Worm (Caenorhabditis elegans) whole organism, L3 larva: ENCODE measurements around the gene egl-46.

ENCODE experiments used
- R02D3.7 ChIP-seq: fragments of 150-350 bp; optimal IDR thresholded peaks from 2 replicates; lab custom pipeline; 2014; ENCODE audit warnings: missing biosample characterization, missing genetic modification characterization
- ZK546.5 ChIP-seq: sonication (generic microtip); optimal IDR thresholded peaks from 2 replicates; lab custom pipeline; 2017; ENCODE audit warnings: missing biosample characterization, missing genetic modification characterization
- aly-2 ChIP-seq: fragments of 150-350 bp; optimal IDR thresholded peaks from 2 replicates; lab custom pipeline; 2014; ENCODE audit warnings: missing biosample characterization, missing genetic modification characterization
- ama-1 ChIP-seq: fragments of 150-350 bp; optimal IDR thresholded peaks from 2 replicates; lab custom pipeline; 2018
- ceh-16 ChIP-seq: sonication (generic microtip); optimal IDR thresholded peaks from 2 replicates; lab custom pipeline; 2017; ENCODE audit warnings: missing biosample characterization, missing genetic modification characterization
- ceh-82 ChIP-seq: fragments of 150-350 bp; optimal IDR thresholded peaks from 2 replicates; lab custom pipeline; 2014; ENCODE audit warnings: missing biosample characterization, missing genetic modification characterization
- daf-12 ChIP-seq: fragments of 150-350 bp; optimal IDR thresholded peaks from 2 replicates; lab custom pipeline; 2014; ENCODE audit warnings: missing biosample characterization, missing genetic modification reagents, missing genetic modification characterization
- egl-27 ChIP-seq: sonication (generic microtip); optimal IDR thresholded peaks from 4 replicates; lab custom pipeline; 2017; ENCODE audit warnings: missing biosample characterization, missing genetic modification reagents, missing genetic modification characterization
- egl-5 ChIP-seq: fragments of 150-350 bp; optimal IDR thresholded peaks from 2 replicates; lab custom pipeline; 2017; ENCODE audit warnings: missing biosample characterization, missing genetic modification reagents, missing genetic modification characterization, inconsistent platforms
- elt-1 ChIP-seq: fragments of 150-350 bp; optimal IDR thresholded peaks from 2 replicates; lab custom pipeline; 2014; ENCODE audit warnings: missing biosample characterization, missing genetic modification characterization
- elt-3 ChIP-seq, 3 experiments: fragments of 150-350 bp in 1 of 3; sonication (generic microtip) in 2 of 3; optimal IDR thresholded peaks; 2 replicates in 2 of 3; 4 replicates in 1 of 3; lab custom pipeline; 2014 to 2017; ENCODE audit warnings: missing biosample characterization in 3 of 3, missing genetic modification characterization in 3 of 3
- eor-1 ChIP-seq, 2 experiments: fragments of 150-350 bp; optimal IDR thresholded peaks; 2 replicates each; lab custom pipeline; 2014 to 2018; ENCODE audit warnings: missing biosample characterization in 2 of 2, missing genetic modification characterization in 2 of 2
- fkh-10 ChIP-seq: sonication (generic microtip); optimal IDR thresholded peaks from 2 replicates; lab custom pipeline; 2017; ENCODE audit warnings: missing biosample characterization, missing genetic modification reagents, missing genetic modification characterization
- fos-1 ChIP-seq: fragments of 150-350 bp; optimal IDR thresholded peaks from 2 replicates; lab custom pipeline; 2014; ENCODE audit warnings: missing biosample characterization, missing genetic modification characterization
- jun-1 ChIP-seq: fragments of 150-350 bp; optimal IDR thresholded peaks from 2 replicates; lab custom pipeline; 2014; ENCODE audit warnings: missing biosample characterization, missing genetic modification reagents, missing genetic modification characterization
- lin-15B ChIP-seq: fragments of 150-350 bp; optimal IDR thresholded peaks from 2 replicates; lab custom pipeline; 2014; ENCODE audit warnings: missing biosample characterization, missing genetic modification characterization
- lin-39 ChIP-seq: fragments of 150-350 bp; optimal IDR thresholded peaks from 2 replicates; lab custom pipeline; 2018; ENCODE audit warnings: missing biosample characterization, missing genetic modification reagents, missing genetic modification characterization
- lsy-12 ChIP-seq: sonication (generic microtip); optimal IDR thresholded peaks from 2 replicates; lab custom pipeline; 2016; ENCODE audit warnings: mild to moderate bottlenecking, missing genetic modification characterization, missing compliant biosample characterization
- mdl-1 ChIP-seq: fragments of 150-350 bp; optimal IDR thresholded peaks from 2 replicates; lab custom pipeline; 2014; ENCODE audit warnings: missing biosample characterization, missing genetic modification characterization
- nfya-1 ChIP-seq: sonication (generic microtip); optimal IDR thresholded peaks from 2 replicates; lab custom pipeline; 2017; ENCODE audit warnings: missing genetic modification characterization, mild to moderate bottlenecking, missing compliant biosample characterization, antibody characterized with exemption, moderate library complexity; ENCODE audit not compliant: insufficient read depth
- nhr-11 ChIP-seq: fragments of 150-350 bp; optimal IDR thresholded peaks from 2 replicates; lab custom pipeline; 2014; ENCODE audit warnings: missing biosample characterization, missing genetic modification characterization
- nhr-12 ChIP-seq: fragments of 150-350 bp; optimal IDR thresholded peaks from 2 replicates; lab custom pipeline; 2014; ENCODE audit warnings: missing biosample characterization, missing genetic modification characterization
- nhr-23 ChIP-seq: fragments of 150-350 bp; optimal IDR thresholded peaks from 2 replicates; lab custom pipeline; 2014; ENCODE audit warnings: missing biosample characterization, missing genetic modification reagents, missing genetic modification characterization
- nhr-237 ChIP-seq: fragments of 150-350 bp; optimal IDR thresholded peaks from 2 replicates; lab custom pipeline; 2014; ENCODE audit warnings: missing biosample characterization, missing genetic modification characterization
- nhr-28 ChIP-seq: fragments of 150-350 bp; optimal IDR thresholded peaks from 2 replicates; lab custom pipeline; 2014; ENCODE audit warnings: missing biosample characterization, missing genetic modification characterization
- nhr-77 ChIP-seq: fragments of 150-350 bp; optimal IDR thresholded peaks from 2 replicates; lab custom pipeline; 2014; ENCODE audit warnings: missing biosample characterization, missing genetic modification characterization
- pha-4 ChIP-seq: fragments of 150-350 bp; optimal IDR thresholded peaks from 2 replicates; lab custom pipeline; 2014; ENCODE audit warnings: missing biosample characterization, missing genetic modification reagents, missing genetic modification characterization
- pqm-1 ChIP-seq: fragments of 150-350 bp; optimal IDR thresholded peaks from 2 replicates; lab custom pipeline; 2017; ENCODE audit warnings: missing biosample characterization, missing genetic modification characterization, inconsistent platforms
- sea-2 ChIP-seq: fragments of 150-350 bp; sonication (generic microtip); optimal IDR thresholded peaks from 4 replicates; lab custom pipeline; 2014; ENCODE audit warnings: missing biosample characterization, missing genetic modification reagents, missing genetic modification characterization
- skn-1 ChIP-seq: fragments of 150-350 bp; optimal IDR thresholded peaks from 2 replicates; lab custom pipeline; 2014; ENCODE audit warnings: missing biosample characterization, missing genetic modification characterization
- snpc-4 ChIP-seq: fragments of 150-350 bp; optimal IDR thresholded peaks from 2 replicates; lab custom pipeline; 2014; ENCODE audit warnings: missing biosample characterization, missing genetic modification characterization
- tbx-2 ChIP-seq: sonication (generic microtip); optimal IDR thresholded peaks from 2 replicates; lab custom pipeline; 2016; ENCODE audit warnings: mild to moderate bottlenecking, missing genetic modification characterization, missing compliant biosample characterization
- unc-39 ChIP-seq: sonication (generic microtip); optimal IDR thresholded peaks from 4 replicates; lab custom pipeline; 2017; ENCODE audit warnings: missing biosample characterization, missing genetic modification characterization
- unc-62 ChIP-seq: fragments of 150-350 bp; sonication (generic microtip); optimal IDR thresholded peaks from 4 replicates; lab custom pipeline; 2014; ENCODE audit warnings: missing biosample characterization, missing genetic modification reagents, missing genetic modification characterization
- zag-1 ChIP-seq: fragments of 150-350 bp; optimal IDR thresholded peaks from 2 replicates; lab custom pipeline; 2014; ENCODE audit warnings: missing biosample characterization, missing genetic modification characterization
- ztf-11 ChIP-seq: fragments of 150-350 bp; optimal IDR thresholded peaks from 2 replicates; lab custom pipeline; 2014; ENCODE audit warnings: missing biosample characterization, missing genetic modification characterization

egl-46 gene

DNA sequence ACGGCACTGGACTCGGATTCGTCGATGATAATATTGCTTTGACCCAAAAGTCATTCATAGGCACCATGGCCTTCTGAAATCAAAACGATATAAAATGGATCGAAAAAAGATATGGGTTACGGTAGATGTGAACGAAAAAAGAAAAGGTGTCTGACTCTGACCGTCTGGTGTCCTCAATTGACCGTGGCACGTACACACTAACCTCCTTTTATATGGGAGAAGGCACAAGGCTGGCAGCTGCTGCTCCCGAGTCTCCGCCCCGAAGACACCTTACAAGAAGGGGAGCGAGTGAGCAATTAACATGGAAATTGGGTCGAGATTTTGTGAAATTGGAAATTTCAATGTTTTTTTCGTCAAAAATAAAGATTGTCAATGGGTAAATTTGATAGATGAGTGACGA is at the start of gene egl-46:
Gene egl-46 (minus strand): TSS at position 73 of the 400 bp plus-strand sequence.
- TF ChIP-seq nhr-23 (tag; lab: Kevin White, UChicago) (no peak), elt-3 (tag; optimal IDR thresholded peaks at IDR 0.05; lab: Kevin White, UChicago) (no peak), ceh-82 (no peak), elt-1 (tag; lab: Kevin White, UChicago) (no peak), jun-1 (tag; lab: Kevin White, UChicago) (no peak), fos-1 (tag; lab: Kevin White, UChicago) (no peak), unc-62 (GFP tag; lab: Kevin White, UChicago) (no peak), ceh-16 (tag; lab: Kevin White, UChicago) (no peak), lin-15B (tag; lab: Kevin White, UChicago) (no peak), skn-1 (tag; lab: Kevin White, UChicago) (no peak), lin-39 (tag; lab: Kevin White, UChicago) (no peak), pqm-1 (no peak), snpc-4 (no peak), nhr-237 (tag; lab: Kevin White, UChicago) (no peak), pha-4 (tag; lab: Kevin White, UChicago) (no peak)
- TF ChIP-seq, all 47 proteins: peak for 0

DNA sequence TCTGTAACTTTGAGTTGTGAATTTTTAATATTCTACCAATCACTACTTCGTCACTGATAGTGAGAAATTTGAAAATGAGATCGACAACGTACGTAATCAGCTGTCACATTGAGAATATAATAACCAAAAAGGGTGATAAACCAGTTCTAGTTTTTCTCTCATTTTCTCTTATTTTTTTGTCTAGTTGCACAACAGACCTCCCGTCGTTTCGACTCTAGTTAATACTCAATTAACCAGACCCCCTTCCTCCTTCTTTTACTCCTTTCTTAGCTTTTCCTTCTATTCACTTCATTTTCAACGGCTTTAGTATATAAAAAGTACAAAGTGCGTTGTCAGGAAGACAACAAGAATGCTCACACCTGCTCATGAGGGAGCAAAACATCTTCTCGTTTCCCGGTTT is 45.8 kb upstream of the egl-46 start, which contains the start of gene ZC487.1:
Gene ZC487.1 (plus strand): TSS at position 301 of the 400 bp plus-strand sequence.
- no peak for TF ChIP-seq mdl-1
- TF ChIP-seq sea-2 (GFP tag; lab: Kevin White, UChicago): no peak
- TF ChIP-seq ceh-16 (tag; lab: Kevin White, UChicago): no peak
- no peak for TF ChIP-seq unc-39 (tag; lab: Kevin White, UChicago)
- TF ChIP-seq fkh-10 (GFP tag; lab: Kevin White, UChicago): no peak
- no peak for TF ChIP-seq lin-15B (tag; lab: Kevin White, UChicago)
- TF ChIP-seq pqm-1: no peak
- TF ChIP-seq nhr-237 (tag; lab: Kevin White, UChicago): no peak
- TF ChIP-seq nhr-77 (tag; lab: Kevin White, UChicago): no peak
- no peak for TF ChIP-seq nhr-28 (tag; lab: Kevin White, UChicago)
- TF ChIP-seq eor-1 (tag; optimal IDR thresholded peaks at IDR 0.05; lab: Kevin White, UChicago): no peak
- no peak for TF ChIP-seq R02D3.7 (tag; lab: Kevin White, UChicago)
- no peak for TF ChIP-seq unc-62 (GFP tag; lab: Kevin White, UChicago)
- TF ChIP-seq egl-27 (tag; lab: Kevin White, UChicago): no peak
- TF ChIP-seq elt-3 (tag; optimal IDR thresholded peaks at IDR 0.05; lab: Kevin White, UChicago): no peak

DNA sequence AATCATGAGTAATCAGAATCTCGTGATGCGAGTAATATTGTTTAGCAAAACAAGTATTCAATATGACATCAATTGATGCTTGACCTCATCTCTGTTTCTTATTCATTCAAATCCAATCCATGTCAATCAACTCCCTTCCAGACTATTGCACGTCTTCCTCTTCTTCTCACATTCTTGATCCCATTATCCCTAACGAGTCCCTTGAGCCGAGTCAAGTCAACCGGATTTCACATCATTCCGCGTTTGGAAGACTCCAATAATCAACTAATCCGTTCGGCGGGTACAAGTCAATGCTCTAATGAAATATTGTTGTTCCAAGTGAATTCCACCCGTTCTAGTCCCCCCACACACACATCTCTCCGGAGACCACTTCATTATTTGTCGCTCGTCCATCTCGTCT is 44.9 kb upstream of the egl-46 start:
- TF ChIP-seq sea-2 (GFP tag; lab: Kevin White, UChicago) (no peak), egl-27 (tag; lab: Kevin White, UChicago) (no peak), lsy-12 (tag; lab: Kevin White, UChicago) (no peak), eor-1 (tag; optimal IDR thresholded peaks at IDR 0.05; lab: Kevin White, UChicago) (no peak), fkh-10 (GFP tag; lab: Kevin White, UChicago) (no peak), fos-1 (tag; lab: Kevin White, UChicago) (no peak), unc-62 (GFP tag; lab: Kevin White, UChicago) (no peak)

DNA sequence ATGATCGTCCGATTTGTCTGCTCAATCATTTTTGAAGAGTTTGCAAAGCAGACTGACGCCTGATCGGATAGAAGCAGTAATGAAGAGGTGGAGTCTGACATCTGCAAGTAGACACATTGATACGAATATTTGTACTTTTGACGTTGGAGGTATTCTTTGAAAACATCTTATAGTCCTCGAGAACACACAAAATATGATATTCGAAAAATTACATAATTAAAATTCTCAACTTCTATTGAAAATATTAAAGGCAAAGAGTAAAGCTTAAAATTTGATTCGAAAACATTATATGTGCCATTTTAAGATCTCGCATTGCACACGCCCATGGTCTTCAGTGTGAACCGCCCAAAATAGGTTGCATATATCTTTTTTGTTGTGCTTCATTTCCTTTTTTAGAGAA is 41.0 kb upstream of the egl-46 start, which contains the start of gene ZC487.2:
Gene ZC487.2 (minus strand): TSS at position 101 of the 400 bp plus-strand sequence.
- TF ChIP-seq ceh-16 (tag; lab: Kevin White, UChicago) (no peak), jun-1 (tag; lab: Kevin White, UChicago) (no peak), nfya-1 (tag; lab: Kevin White, UChicago) (no peak), ztf-11 (no peak), elt-1 (tag; lab: Kevin White, UChicago) (no peak), tbx-2 (tag; lab: Kevin White, UChicago) (no peak)

DNA sequence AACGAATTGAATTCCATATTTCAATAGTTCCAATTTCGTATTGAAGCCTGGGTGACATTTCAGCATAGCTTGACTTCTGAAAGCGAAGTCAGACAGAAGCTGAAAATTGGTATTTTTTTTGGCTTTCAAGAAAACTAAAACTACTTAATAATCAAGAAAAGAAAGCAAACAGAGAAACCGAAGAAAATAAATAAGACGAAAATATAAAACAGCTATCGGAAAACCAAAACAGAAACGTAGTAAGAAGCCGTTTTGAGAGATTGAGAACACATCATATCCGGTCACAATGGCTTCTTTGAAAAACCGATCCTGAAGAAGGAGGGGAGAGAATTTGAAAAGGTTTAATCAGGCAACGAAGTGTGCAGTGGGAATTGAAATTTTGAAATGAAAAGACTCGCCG is 36.9 kb upstream of the egl-46 start, which contains the start of gene srg-30:
Gene srg-30 (minus strand): TSS at position 101 of the 400 bp plus-strand sequence.
- TF ChIP-seq nhr-23 (tag; lab: Kevin White, UChicago): no peak
- TF ChIP-seq ama-1 (lab: Kevin White, UChicago): no peak
- no peak for TF ChIP-seq pha-4 (tag; lab: Kevin White, UChicago)
- no peak for TF ChIP-seq egl-27 (tag; lab: Kevin White, UChicago)
- no peak for TF ChIP-seq nhr-11
- TF ChIP-seq nhr-12 (tag; lab: Kevin White, UChicago): no peak
- no peak for TF ChIP-seq fos-1 (tag; lab: Kevin White, UChicago)
- TF ChIP-seq aly-2 (tag; lab: Kevin White, UChicago): no peak
- TF ChIP-seq lsy-12 (tag; lab: Kevin White, UChicago): no peak
- TF ChIP-seq elt-1 (tag; lab: Kevin White, UChicago): no peak
- no peak for TF ChIP-seq egl-5
- no peak for TF ChIP-seq zag-1 (tag; lab: Kevin White, UChicago)
- no peak for TF ChIP-seq pqm-1
- no peak for TF ChIP-seq ceh-16 (tag; lab: Kevin White, UChicago)
- TF ChIP-seq ZK546.5 (tag; lab: Kevin White, UChicago): no peak
- TF ChIP-seq nhr-77 (tag; lab: Kevin White, UChicago): no peak
- TF ChIP-seq R02D3.7 (tag; lab: Kevin White, UChicago): no peak
- TF ChIP-seq unc-62 (GFP tag; lab: Kevin White, UChicago): no peak
- TF ChIP-seq daf-12 (tag; lab: Kevin White, UChicago): no peak
